Fruit fly (Drosophila melanogaster) whole organism, embryonic: ENCODE measurements around the gene Tengl1.

Experiments used
- ATbp ChIP-seq: fragments of 200-800 bp; sonication (Bioruptor generic); optimal IDR thresholded peaks from 2 replicates; lab custom pipeline; 2017; ENCODE audit warnings: missing biosample characterization, mild to moderate bottlenecking, missing genetic modification characterization, missing genetic modification reagents
- Abd-B ChIP-seq: fragments of 200-800 bp; sonication (Bioruptor generic); optimal IDR thresholded peaks from 2 replicates; lab custom pipeline; 2018; ENCODE audit warnings: missing biosample characterization, mild to moderate bottlenecking, missing genetic modification characterization, moderate library complexity
- B-H1 ChIP-seq: fragments of 200-800 bp; sonication (Bioruptor generic); IDR thresholded peaks from 3 replicates; pipeline ENCODE4 v1.3.6; 2022; ENCODE audit warnings: missing biosample characterization, missing genetic modification characterization
- B-H2 ChIP-seq: fragments of 200-800 bp; sonication (Bioruptor generic); optimal IDR thresholded peaks from 2 replicates; lab custom pipeline; 2018; ENCODE audit warnings: missing biosample characterization, mild to moderate bottlenecking, missing genetic modification characterization
- Bteb2 ChIP-seq: fragments of 200-800 bp; sonication (Bioruptor generic); optimal IDR thresholded peaks from 2 replicates; lab custom pipeline; 2016; ENCODE audit warnings: missing biosample characterization, missing genetic modification characterization
- CG11723 ChIP-seq: fragments of 200-800 bp; sonication (Bioruptor generic); optimal IDR thresholded peaks from 2 replicates; lab custom pipeline; 2017; ENCODE audit warnings: missing biosample characterization, mild to moderate bottlenecking, missing genetic modification characterization
- CG12299 ChIP-seq: fragments of 200-800 bp; sonication (Bioruptor generic); optimal IDR thresholded peaks from 2 replicates; lab custom pipeline; 2018; ENCODE audit warnings: missing biosample characterization, mild to moderate bottlenecking, missing genetic modification characterization
- CG13894 ChIP-seq: fragments of 200-800 bp; sonication (Bioruptor generic); optimal IDR thresholded peaks from 3 replicates; lab custom pipeline; 2018; ENCODE audit warnings: missing biosample characterization, mild to moderate bottlenecking, missing genetic modification characterization, moderate library complexity
- CG15011 ChIP-seq: fragments of 200-800 bp; sonication (Bioruptor generic); optimal IDR thresholded peaks from 3 replicates; lab custom pipeline; 2018; ENCODE audit warnings: missing biosample characterization, mild to moderate bottlenecking, missing genetic modification characterization
- CG15601 ChIP-seq: fragments of 200-800 bp; sonication (Bioruptor generic); optimal IDR thresholded peaks from 3 replicates; lab custom pipeline; 2019; ENCODE audit warnings: missing biosample characterization, mild to moderate bottlenecking, missing genetic modification characterization, moderate library complexity
- CG15696 ChIP-seq: fragments of 200-800 bp; sonication (Bioruptor generic); optimal IDR thresholded peaks from 2 replicates; lab custom pipeline; 2019; ENCODE audit warnings: missing biosample characterization, mild to moderate bottlenecking, missing genetic modification characterization, moderate library complexity
- CG1602 ChIP-seq: fragments of 200-800 bp; sonication (Bioruptor generic); optimal IDR thresholded peaks from 3 replicates; lab custom pipeline; 2016; ENCODE audit warnings: missing biosample characterization, missing genetic modification characterization
- CG17186 ChIP-seq: fragments of 200-800 bp; sonication (Bioruptor generic); optimal IDR thresholded peaks from 3 replicates; lab custom pipeline; 2017; ENCODE audit warnings: missing biosample characterization, missing genetic modification reagents, missing genetic modification characterization
- CG18011 ChIP-seq: fragments of 200-800 bp; sonication (Bioruptor generic); optimal IDR thresholded peaks from 2 replicates; lab custom pipeline; 2017; ENCODE audit warnings: missing biosample characterization, missing genetic modification characterization, mild to moderate bottlenecking, moderate library complexity, missing genotype
- CG18764 ChIP-seq: fragments of 200-800 bp; sonication (Bioruptor generic); optimal IDR thresholded peaks from 3 replicates; lab custom pipeline; 2016; ENCODE audit warnings: missing biosample characterization, missing genetic modification characterization
- CG2199 ChIP-seq: fragments of 200-800 bp; sonication (Bioruptor generic); IDR thresholded peaks from 3 replicates; pipeline ENCODE4 v1.3.6; 2022; ENCODE audit warnings: missing biosample characterization, missing genetic modification characterization
- CG6791 ChIP-seq: fragments of 200-800 bp; sonication (Bioruptor generic); IDR thresholded peaks from 3 replicates; pipeline ENCODE4 v1.3.6; 2022; ENCODE audit warnings: missing biosample characterization, missing genetic modification characterization; ENCODE audit not compliant: partially characterized antibody
- CG6854 ChIP-seq: fragments of 200-800 bp; sonication (Bioruptor generic); optimal IDR thresholded peaks from 3 replicates; lab custom pipeline; 2017; ENCODE audit warnings: missing biosample characterization, mild to moderate bottlenecking, missing genetic modification characterization
- CG7271 ChIP-seq: fragments of 200-800 bp; sonication (Bioruptor generic); optimal IDR thresholded peaks from 2 replicates; lab custom pipeline; 2018; ENCODE audit warnings: missing biosample characterization, mild to moderate bottlenecking, missing genetic modification characterization, moderate library complexity
- CG7745 ChIP-seq: fragments of 200-800 bp; sonication (Bioruptor generic); optimal IDR thresholded peaks from 2 replicates; lab custom pipeline; 2018; ENCODE audit warnings: missing biosample characterization, mild to moderate bottlenecking, missing genetic modification characterization, moderate library complexity
- CG9932 ChIP-seq: fragments of 200-800 bp; sonication (Bioruptor generic); IDR thresholded peaks from 2 replicates; pipeline ENCODE4 v1.3.6; 2022; ENCODE audit warnings: missing biosample characterization, missing genetic modification characterization
- CHES-1-like ChIP-seq: fragments of 200-800 bp; sonication (Bioruptor generic); optimal IDR thresholded peaks from 2 replicates; lab custom pipeline; 2016; ENCODE audit warnings: missing biosample characterization, missing genetic modification characterization
- D ChIP-seq, 2 experiments: fragments of 200-800 bp in 1 of 2; fragments of >200 bp in 1 of 2; sonication (Bioruptor generic) in 1 of 2; optimal IDR thresholded peaks; 2 replicates in 1 of 2; 3 replicates in 1 of 2; lab custom pipeline; 2017; ENCODE audit warnings: mild to moderate bottlenecking in 1 of 2, missing biosample characterization in 1 of 2, missing genetic modification characterization in 1 of 2, missing genetic modification reagents in 1 of 2
- Doc2 ChIP-seq: fragments of 200-800 bp; sonication (Bioruptor generic); IDR thresholded peaks from 2 replicates; pipeline ENCODE4 v1.3.6; 2022; ENCODE audit warnings: missing biosample characterization, missing genetic modification characterization
- Elba2 ChIP-seq: fragments of 200-800 bp; sonication (Bioruptor generic); optimal IDR thresholded peaks from 3 replicates; lab custom pipeline; 2016; ENCODE audit warnings: missing biosample characterization, missing genetic modification characterization
- Gsc ChIP-seq: fragments of 200-800 bp; sonication (Bioruptor generic); IDR thresholded peaks from 2 replicates; pipeline ENCODE4 v1.3.6; 2022; ENCODE audit warnings: missing biosample characterization, missing genetic modification characterization
- HLH3B ChIP-seq: fragments of 200-800 bp; sonication (Bioruptor generic); IDR thresholded peaks from 2 replicates; pipeline ENCODE4 v1.3.6; 2022; ENCODE audit warnings: missing biosample characterization, missing genetic modification characterization
- HmgD ChIP-seq: fragments of 200-800 bp; sonication (Bioruptor generic); optimal IDR thresholded peaks from 3 replicates; lab custom pipeline; 2016; ENCODE audit warnings: missing biosample characterization, missing genetic modification characterization
- Hmr ChIP-seq: fragments of 200-800 bp; sonication (Bioruptor generic); optimal IDR thresholded peaks from 3 replicates; lab custom pipeline; 2017; ENCODE audit warnings: mild to moderate bottlenecking, missing biosample characterization, missing genetic modification reagents, missing genetic modification characterization
- Lhr ChIP-seq: fragments of 200-800 bp; sonication (Bioruptor generic); optimal IDR thresholded peaks from 3 replicates; lab custom pipeline; 2017; ENCODE audit warnings: mild to moderate bottlenecking, missing biosample characterization, missing genetic modification reagents, missing genetic modification characterization
- Med ChIP-seq: fragments of 200-800 bp; sonication (Bioruptor generic); peaks from one replicate; lab custom pipeline; 2016; ENCODE audit warnings: missing biosample characterization, missing genetic modification characterization, mild to moderate bottlenecking, inconsistent platforms, moderate library complexity
- Oaz ChIP-seq: fragments of 200-800 bp; sonication (Bioruptor generic); IDR thresholded peaks from 2 replicates; pipeline ENCODE4 v1.3.6; 2022; ENCODE audit warnings: missing biosample characterization, missing genetic modification characterization
- Opbp ChIP-seq: fragments of 200-800 bp; sonication (Bioruptor generic); IDR thresholded peaks from 3 replicates; pipeline ENCODE4 v1.3.6; 2022; ENCODE audit warnings: missing biosample characterization, missing genetic modification characterization; ENCODE audit not compliant: partially characterized antibody
- Optix ChIP-seq: fragments of 200-800 bp; sonication (Bioruptor generic); IDR thresholded peaks from 3 replicates; pipeline ENCODE4 v1.3.6; 2022; ENCODE audit warnings: missing biosample characterization, missing genetic modification characterization
- PHDP ChIP-seq: fragments of 200-800 bp; sonication (Bioruptor generic); optimal IDR thresholded peaks from 3 replicates; lab custom pipeline; 2018; ENCODE audit warnings: missing biosample characterization, mild to moderate bottlenecking, missing genetic modification characterization, moderate library complexity
- Tbp ChIP-seq: fragments of >200 bp; optimal IDR thresholded peaks from 2 replicates; lab custom pipeline; 2018; ENCODE audit warnings: missing biosample characterization, missing genetic modification characterization
- Xrp1 ChIP-seq: fragments of 200-800 bp; sonication (Bioruptor generic); IDR thresholded peaks from 2 replicates; pipeline ENCODE4 v1.3.6; 2022; ENCODE audit warnings: missing biosample characterization, missing genetic modification characterization
- abd-A ChIP-seq: fragments of 200-800 bp; sonication (Bioruptor generic); optimal IDR thresholded peaks from 3 replicates; lab custom pipeline; 2019; ENCODE audit warnings: missing biosample characterization, mild to moderate bottlenecking, missing genetic modification characterization, moderate library complexity
- bcd ChIP-seq: fragments of 200-800 bp; sonication (Bioruptor generic); optimal IDR thresholded peaks from 2 replicates; lab custom pipeline; 2017; ENCODE audit warnings: missing biosample characterization, mild to moderate bottlenecking, missing genetic modification characterization
- chinmo ChIP-seq: fragments of 200-800 bp; sonication (Bioruptor generic); IDR thresholded peaks from 4 replicates; pipeline ENCODE4 v1.3.6; 2022; ENCODE audit warnings: missing biosample characterization, missing genetic modification characterization; ENCODE audit not compliant: partially characterized antibody
- danr ChIP-seq: fragments of 200-800 bp; sonication (Bioruptor generic); IDR thresholded peaks from 2 replicates; pipeline ENCODE4 v1.3.6; 2022; ENCODE audit warnings: missing biosample characterization, missing genetic modification characterization
- gce ChIP-seq: fragments of 200-800 bp; sonication (Bioruptor generic); IDR thresholded peaks from 3 replicates; pipeline ENCODE4 v1.3.6; 2022; ENCODE audit warnings: missing biosample characterization, missing genetic modification characterization
- lilli ChIP-seq: fragments of 200-800 bp; sonication (Bioruptor generic); optimal IDR thresholded peaks from 3 replicates; lab custom pipeline; 2016; ENCODE audit warnings: missing biosample characterization, missing genetic modification characterization
- oc ChIP-seq: fragments of 200-800 bp; sonication (Bioruptor generic); optimal IDR thresholded peaks from 2 replicates; lab custom pipeline; 2018; ENCODE audit warnings: missing biosample characterization, mild to moderate bottlenecking, missing genetic modification characterization, moderate library complexity
- psq ChIP-seq: fragments of 200-800 bp; sonication (Bioruptor generic); optimal IDR thresholded peaks from 2 replicates; lab custom pipeline; 2017; ENCODE audit warnings: missing biosample characterization, missing genetic modification characterization
- sens-2 ChIP-seq: fragments of 200-800 bp; sonication (Bioruptor generic); IDR thresholded peaks from 2 replicates; pipeline ENCODE4 v1.3.6; 2022; ENCODE audit warnings: missing biosample characterization, missing genetic modification characterization
- stc ChIP-seq: fragments of 200-800 bp; sonication (Bioruptor generic); IDR thresholded peaks from 2 replicates; pipeline ENCODE4 v1.3.6; 2022; ENCODE audit warnings: missing biosample characterization, missing genetic modification characterization
- tna ChIP-seq: fragments of 200-800 bp; sonication (Bioruptor generic); IDR thresholded peaks from 2 replicates; pipeline ENCODE4 v1.3.6; 2022; ENCODE audit warnings: missing biosample characterization, missing genetic modification characterization; ENCODE audit not compliant: partially characterized antibody
- trem ChIP-seq: fragments of 200-800 bp; optimal IDR thresholded peaks from 3 replicates; lab custom pipeline; 2019; ENCODE audit warnings: missing biosample characterization, mild to moderate bottlenecking, missing genetic modification characterization, moderate library complexity

Tengl1 gene

DNA sequence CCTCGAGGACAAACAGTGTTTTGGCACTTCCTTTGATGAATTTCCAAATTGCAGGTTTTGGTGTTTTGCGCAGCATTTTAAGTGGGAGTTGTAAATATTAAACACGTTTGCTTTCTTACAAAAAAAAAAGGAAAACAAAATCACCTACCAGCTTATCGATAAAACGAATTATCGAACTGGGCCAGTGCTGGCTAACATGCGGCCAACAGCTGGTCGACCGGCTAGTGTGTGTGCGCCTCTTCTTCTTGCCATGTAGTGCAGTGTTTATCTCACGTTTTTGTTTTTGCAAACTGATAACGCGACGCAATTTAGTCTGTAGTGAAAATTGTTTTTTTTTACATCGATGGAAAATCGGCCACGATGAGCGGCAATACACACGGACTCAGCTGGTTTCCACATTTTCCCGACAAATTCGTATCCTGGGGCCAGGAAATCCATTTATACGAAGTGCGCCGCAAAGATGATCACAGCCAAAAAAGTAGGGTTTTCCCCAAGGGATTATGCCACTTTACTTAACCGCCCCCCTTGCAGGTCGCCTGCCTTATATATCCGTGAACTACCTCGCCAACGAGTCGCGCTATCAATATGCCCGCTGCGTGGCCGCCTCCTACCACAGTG, 23.2 kb downstream of the Tengl1 start, which contains the start of the genes CG15386, CG42371 and mio (continued):
- TF ChIP-seq Bteb2 (GFP tag; lab: Kevin White, UChicago): no peak
- TF ChIP-seq CG7271 (tag; lab: Kevin White, UChicago): no peak
- TF ChIP-seq CG11723 (GFP tag; lab: Kevin White, UChicago): no peak
- no peak for TF ChIP-seq oc (tag; lab: Kevin White, UChicago)
- no peak for TF ChIP-seq CG12299 (tag; lab: Kevin White, UChicago)
- TF ChIP-seq HLH3B (GFP tag; lab: Robert Waterston, UW): no peak
- TF ChIP-seq Xrp1: peak; percentile 44
- no peak for TF ChIP-seq stc (GFP tag; lab: Robert Waterston, UW)
- TF ChIP-seq CG18764 (GFP tag; lab: Kevin White, UChicago): no peak
- TF ChIP-seq CHES-1-like (GFP tag; lab: Kevin White, UChicago): peak; percentile 59
- peak; percentile 93 for TF ChIP-seq chinmo (GFP tag; lab: Robert Waterston, UW)
- TF ChIP-seq CG13894: no peak
- TF ChIP-seq HmgD (GFP tag; lab: Kevin White, UChicago): peak; percentile 16
- TF ChIP-seq danr (GFP tag; lab: Robert Waterston, UW): no peak
- TF ChIP-seq CG1602: no peak
- TF ChIP-seq CG9932 (GFP tag; lab: Robert Waterston, UW): peak; percentile 48
- TF ChIP-seq PHDP (tag; lab: Kevin White, UChicago): no peak
- no peak for TF ChIP-seq Doc2 (GFP tag; lab: Robert Waterston, UW)
- no peak for TF ChIP-seq sens-2 (GFP tag; lab: Robert Waterston, UW)
- TF ChIP-seq CG2199: no peak
- TF ChIP-seq CG6791 (GFP tag; lab: Robert Waterston, UW): peak; percentile 65; the same call in 2 of the 3 replicates
- no peak for TF ChIP-seq CG15696 (tag; lab: Kevin White, UChicago)
- TF ChIP-seq B-H1 (GFP tag; lab: Robert Waterston, UW): no peak
- no peak for TF ChIP-seq Tbp (GFP tag; lab: Kevin White, UChicago)
- TF ChIP-seq tna (GFP tag; lab: Robert Waterston, UW): no peak
- no peak for TF ChIP-seq CG15601
- TF ChIP-seq gce: no peak
- TF ChIP-seq CG18011 (GFP tag; lab: Kevin White, UChicago): no peak
- peak; percentile 85 for TF ChIP-seq Med
- TF ChIP-seq Optix (GFP tag; lab: Robert Waterston, UW): no peak
- TF ChIP-seq bcd: no peak
- no peak for TF ChIP-seq Gsc (GFP tag; lab: Robert Waterston, UW)
- no peak for TF ChIP-seq D (optimal IDR thresholded peaks at IDR 0.05; lab: Kevin White, UChicago)
- no peak for TF ChIP-seq D (GFP tag; optimal IDR thresholded peaks at IDR 0.05; lab: Kevin White, UChicago)
- no peak for TF ChIP-seq Abd-B (GFP tag; lab: Kevin White, UChicago)
- no peak for TF ChIP-seq lilli (GFP tag; lab: Kevin White, UChicago)
- no peak for TF ChIP-seq Oaz (GFP tag; lab: Robert Waterston, UW)
- TF ChIP-seq CG7745 (tag; lab: Kevin White, UChicago): no peak
- no peak for TF ChIP-seq abd-A (tag; lab: Kevin White, UChicago)
- TF ChIP-seq psq (GFP tag; lab: Kevin White, UChicago): no peak
- peak; percentile 39 for TF ChIP-seq CG17186 (GFP tag; lab: Kevin White, UChicago)
- TF ChIP-seq CG15011: no peak
- TF ChIP-seq CG6854 (GFP tag; lab: Kevin White, UChicago): no peak
- peak; percentile 52; the same call in 1 of the 3 replicates for TF ChIP-seq Opbp (GFP tag; lab: Robert Waterston, UW)
- TF ChIP-seq trem: peak; percentile 8
- no peak for TF ChIP-seq Lhr (GFP tag; lab: Kevin White, UChicago)
- no peak for TF ChIP-seq ATbp (GFP tag; lab: Kevin White, UChicago)
- no peak for TF ChIP-seq Hmr (GFP tag; lab: Kevin White, UChicago)
- TF ChIP-seq B-H2 (GFP tag; lab: Kevin White, UChicago): peak; percentile 50
- no peak for TF ChIP-seq Elba2 (GFP tag; lab: Kevin White, UChicago)
